Worm (Caenorhabditis elegans) whole organism, mixed stage, embryonic: Measurements from ENCODE around the gene srh-251.

ENCODE experiments used
- M03D4.4 ChIP-seq: sonication (generic microtip); optimal IDR thresholded peaks from 2 replicates; lab custom pipeline; 2017; ENCODE audit warnings: mild to moderate bottlenecking, missing genetic modification characterization, missing compliant biosample characterization
- blmp-1 ChIP-seq: fragments of 150-350 bp; optimal IDR thresholded peaks from 2 replicates; lab custom pipeline; 2014; ENCODE audit warnings: missing biosample characterization, missing genetic modification characterization
- ces-1 ChIP-seq: fragments of 150-350 bp; optimal IDR thresholded peaks from 2 replicates; lab custom pipeline; 2014; ENCODE audit warnings: missing biosample characterization, missing genetic modification reagents, missing genetic modification characterization
- cnd-1 ChIP-seq: fragments of 200-800 bp; sonication (Bioruptor generic); optimal IDR thresholded peaks from 2 replicates; lab custom pipeline; 2018; ENCODE audit warnings: mild to moderate bottlenecking, missing genetic modification characterization, missing compliant biosample characterization
- elt-1 ChIP-seq: sonication (generic microtip); optimal IDR thresholded peaks from 2 replicates; lab custom pipeline; 2017; ENCODE audit warnings: missing genetic modification characterization, mild to moderate bottlenecking, missing compliant biosample characterization, antibody characterized with exemption, moderate library complexity, borderline replicate concordance; ENCODE audit not compliant: insufficient read depth
- elt-3 ChIP-seq: fragments of 150-350 bp; optimal IDR thresholded peaks from 2 replicates; lab custom pipeline; 2014; ENCODE audit warnings: missing biosample characterization, missing genetic modification characterization
- flh-1 ChIP-seq: fragments of 200-800 bp; sonication (Bioruptor generic); optimal IDR thresholded peaks from 2 replicates; lab custom pipeline; 2018; ENCODE audit warnings: mild to moderate bottlenecking, missing genetic modification characterization, moderate library complexity, missing compliant biosample characterization
- ham-2 ChIP-seq: fragments of 200-800 bp; sonication (Bioruptor generic); optimal IDR thresholded peaks from 2 replicates; lab custom pipeline; 2018; ENCODE audit warnings: mild to moderate bottlenecking, missing genetic modification characterization, missing compliant biosample characterization
- hlh-1 ChIP-seq: fragments of 150-350 bp; optimal IDR thresholded peaks from 2 replicates; lab custom pipeline; 2014; ENCODE audit warnings: missing biosample characterization, missing genetic modification reagents, missing genetic modification characterization
- lin-13 ChIP-seq: fragments of 150-350 bp; optimal IDR thresholded peaks from 2 replicates; lab custom pipeline; 2014; ENCODE audit warnings: missing biosample characterization, missing genetic modification characterization
- lsy-2 ChIP-seq: fragments of 150-350 bp; optimal IDR thresholded peaks from 2 replicates; lab custom pipeline; 2014; ENCODE audit warnings: missing biosample characterization, missing genetic modification characterization
- mab-5 ChIP-seq: fragments of 150-350 bp; optimal IDR thresholded peaks from 2 replicates; lab custom pipeline; 2014; ENCODE audit warnings: missing biosample characterization, missing genetic modification characterization
- mep-1 ChIP-seq: fragments of 150-350 bp; optimal IDR thresholded peaks from 2 replicates; lab custom pipeline; 2017; ENCODE audit warnings: missing biosample characterization, missing genetic modification reagents, missing genetic modification characterization, inconsistent platforms
- mls-2 ChIP-seq: sonication (generic microtip); optimal IDR thresholded peaks from 2 replicates; lab custom pipeline; 2016; ENCODE audit warnings: mild to moderate bottlenecking, missing genetic modification characterization, moderate library complexity, missing compliant biosample characterization
- nhr-2 ChIP-seq: fragments of 150-350 bp; optimal IDR thresholded peaks from 2 replicates; lab custom pipeline; 2014; ENCODE audit warnings: missing biosample characterization, missing genetic modification characterization
- nhr-237 ChIP-seq: fragments of 150-350 bp; optimal IDR thresholded peaks from 2 replicates; lab custom pipeline; 2014; ENCODE audit warnings: missing biosample characterization, missing genetic modification characterization
- nhr-76 ChIP-seq: sonication (generic microtip); optimal IDR thresholded peaks from 2 replicates; lab custom pipeline; 2017; ENCODE audit warnings: missing biosample characterization, missing genetic modification characterization
- pha-4 ChIP-seq: fragments of 150-350 bp; optimal IDR thresholded peaks from 2 replicates; lab custom pipeline; 2018; ENCODE audit warnings: missing biosample characterization, missing genetic modification reagents, missing genetic modification characterization
- sem-2 ChIP-seq: fragments of 200-800 bp; sonication (Bioruptor generic); optimal IDR thresholded peaks from 2 replicates; lab custom pipeline; 2018; ENCODE audit warnings: mild to moderate bottlenecking, missing genetic modification characterization, missing compliant biosample characterization
- snpc-4 ChIP-seq: fragments of 150-350 bp; optimal IDR thresholded peaks from 2 replicates; lab custom pipeline; 2014; ENCODE audit warnings: missing biosample characterization, missing genetic modification characterization
- sptf-1 ChIP-seq: sonication (generic microtip); optimal IDR thresholded peaks from 2 replicates; lab custom pipeline; 2017; ENCODE audit warnings: mild to moderate bottlenecking, missing genetic modification characterization, moderate library complexity, missing compliant biosample characterization
- tbx-8 ChIP-seq: fragments of 200-800 bp; sonication (Bioruptor generic); optimal IDR thresholded peaks from 2 replicates; lab custom pipeline; 2018; ENCODE audit warnings: mild to moderate bottlenecking, missing genetic modification characterization, moderate library complexity, missing compliant biosample characterization
- unc-120 ChIP-seq: sonication (generic microtip); optimal IDR thresholded peaks from 2 replicates; lab custom pipeline; 2017; ENCODE audit warnings: missing genetic modification characterization, missing compliant biosample characterization; ENCODE audit not compliant: poor library complexity, severe bottlenecking
- unc-39 ChIP-seq: fragments of 150-350 bp; optimal IDR thresholded peaks from 2 replicates; lab custom pipeline; 2014; ENCODE audit warnings: missing biosample characterization, missing genetic modification characterization
- zip-8 ChIP-seq: fragments of 150-350 bp; optimal IDR thresholded peaks from 2 replicates; lab custom pipeline; 2014; ENCODE audit warnings: missing biosample characterization, missing genetic modification characterization
- ztf-11 ChIP-seq: fragments of 150-350 bp; optimal IDR thresholded peaks from 2 replicates; lab custom pipeline; 2014; ENCODE audit warnings: missing biosample characterization, missing genetic modification characterization

The srh-251 gene

DNA sequence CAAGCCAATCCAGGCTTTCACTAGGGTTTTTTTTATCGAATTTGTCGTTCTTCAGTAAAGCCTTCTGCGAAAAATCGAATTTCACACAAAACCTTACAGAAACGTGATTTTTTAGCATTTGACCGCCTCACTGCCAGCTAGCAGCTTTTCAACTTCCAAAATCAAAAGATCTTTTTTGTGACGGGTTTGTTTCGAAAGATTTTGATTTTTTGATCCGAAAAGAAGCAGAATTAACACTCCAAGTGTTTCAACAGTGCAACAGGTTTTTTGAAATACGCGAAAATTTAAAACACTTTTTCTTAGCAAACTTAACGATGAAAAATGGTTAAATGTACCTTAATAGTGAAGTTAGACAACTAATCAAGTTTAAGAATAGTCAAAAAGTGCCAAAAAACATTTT is 38.3 kb downstream of the srh-251 start, which contains the start of gene clec-229:
Gene clec-229, minus strand, starts transcription at position 101 of the 400 bp plus-strand sequence.
- TF ChIP-seq unc-39 (tag; lab: Kevin White, UChicago) (no peak), lsy-2 (tag; lab: Kevin White, UChicago) (no peak)

DNA sequence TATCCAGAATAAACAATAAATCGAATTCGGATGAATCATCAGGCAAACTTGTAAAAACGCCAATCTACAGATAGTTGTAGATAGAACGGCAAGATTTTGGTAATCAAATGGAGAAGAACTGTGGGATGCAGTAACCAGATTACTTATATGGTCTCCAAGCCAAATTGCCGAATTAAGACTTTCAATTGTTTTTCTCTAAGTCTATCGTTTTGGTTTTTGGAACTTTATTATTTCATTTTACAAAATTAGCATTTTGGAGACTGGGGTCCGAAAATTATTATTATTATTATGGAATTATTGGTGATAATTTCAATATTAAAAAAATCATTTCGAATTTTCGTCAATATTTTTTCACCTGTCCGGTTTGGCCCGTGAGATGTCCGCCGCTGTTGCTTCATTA is 40.4 kb downstream of the srh-251 start, which contains the start of gene clec-228:
Gene clec-228, minus strand, starts transcription at position 101 of the 400 bp plus-strand sequence.
- TF ChIP-seq ztf-11 (tag; lab: Kevin White, UChicago) (no peak), cnd-1 (tag; lab: Kevin White, UChicago) (no peak), elt-1 (tag; lab: Kevin White, UChicago) (no peak), hlh-1 (tag; lab: Kevin White, UChicago) (no peak), nhr-76 (tag; lab: Kevin White, UChicago) (no peak), ces-1 (GFP tag; lab: Kevin White, UChicago) (no peak), nhr-2 (tag; lab: Kevin White, UChicago) (no peak), tbx-8 (GFP tag; lab: Kevin White, UChicago) (no peak), mls-2 (no peak), flh-1 (GFP tag; lab: Kevin White, UChicago) (no peak), zip-8 (tag; lab: Kevin White, UChicago) (no peak), unc-39 (tag; lab: Kevin White, UChicago) (no peak), sptf-1 (tag; lab: Kevin White, UChicago) (no peak)

DNA sequence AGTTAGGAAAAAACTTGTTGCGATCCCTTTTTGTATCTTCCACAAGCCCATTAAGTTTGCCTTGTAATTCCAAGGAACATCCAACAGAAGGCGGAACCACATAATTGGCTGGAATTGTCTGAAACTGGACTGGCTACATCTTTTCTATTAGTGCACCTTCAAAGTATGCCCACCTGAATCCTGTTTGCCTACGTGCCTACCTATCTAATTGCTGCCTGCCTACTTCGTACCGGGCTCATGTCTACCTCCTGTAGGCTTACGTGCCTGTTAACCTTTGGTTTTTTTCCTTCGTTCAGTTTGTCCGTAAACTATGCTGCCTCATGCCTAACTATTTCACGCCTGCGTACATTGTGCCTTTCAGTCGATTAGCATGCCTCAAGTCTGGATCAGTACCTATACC is 42.3 kb downstream of the srh-251 start, which contains the start of gene wrt-7:
Gene wrt-7, minus strand, starts transcription at position 101 of the 400 bp plus-strand sequence.
- TF ChIP-seq mep-1 = no peak
- no peak for TF ChIP-seq unc-120
- TF ChIP-seq M03D4.4 (tag; lab: Kevin White, UChicago) = no peak
- no peak for TF ChIP-seq hlh-1 (tag; lab: Kevin White, UChicago)
- TF ChIP-seq nhr-2 (tag; lab: Kevin White, UChicago) = no peak
- no peak for TF ChIP-seq cnd-1 (tag; lab: Kevin White, UChicago)
- TF ChIP-seq snpc-4 = no peak
- TF ChIP-seq blmp-1 (tag; lab: Kevin White, UChicago) = no peak
- no peak for TF ChIP-seq lin-13 (tag; lab: Kevin White, UChicago)
- TF ChIP-seq flh-1 (GFP tag; lab: Kevin White, UChicago) = no peak
- no peak for TF ChIP-seq sem-2 (GFP tag; lab: Kevin White, UChicago)
- TF ChIP-seq nhr-237 (tag; lab: Kevin White, UChicago) = no peak
- no peak for TF ChIP-seq ham-2 (GFP tag; lab: Kevin White, UChicago)
- no peak for TF ChIP-seq elt-3
- TF ChIP-seq elt-1 (tag; lab: Kevin White, UChicago) = no peak
- no peak for TF ChIP-seq unc-39 (tag; lab: Kevin White, UChicago)
- no peak for TF ChIP-seq mab-5 (tag; lab: Kevin White, UChicago)

DNA sequence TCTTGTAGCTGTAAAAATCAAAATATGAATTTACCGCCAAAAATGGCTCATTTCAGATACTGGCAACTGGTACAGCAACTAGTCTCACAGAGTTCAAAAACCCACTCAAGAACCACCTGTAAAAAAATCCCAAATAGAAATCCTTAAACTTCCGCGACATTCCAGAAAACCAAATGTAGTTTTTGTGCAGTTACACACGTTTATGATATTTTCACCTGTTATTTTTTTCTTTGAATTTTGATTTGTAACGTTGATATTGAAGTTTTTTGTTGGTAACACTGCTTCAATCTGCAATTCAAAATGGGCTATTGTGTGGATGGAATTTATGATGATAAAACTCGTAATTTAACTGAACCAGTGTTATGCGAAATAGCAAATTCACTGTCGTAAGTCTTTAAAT is 46.9 kb downstream of the srh-251 start, which contains the start of gene srw-113:
Gene srw-113, plus strand, starts transcription at position 301 of the 400 bp plus-strand sequence.
- TF ChIP-seq unc-120 = no peak
- no peak for TF ChIP-seq mep-1
- no peak for TF ChIP-seq unc-39 (tag; lab: Kevin White, UChicago)
- no peak for TF ChIP-seq zip-8 (tag; lab: Kevin White, UChicago)
- no peak for TF ChIP-seq blmp-1 (tag; lab: Kevin White, UChicago)
- TF ChIP-seq lin-13 (tag; lab: Kevin White, UChicago) = no peak
- TF ChIP-seq elt-1 (tag; lab: Kevin White, UChicago) = no peak
- TF ChIP-seq ces-1 (GFP tag; lab: Kevin White, UChicago) = no peak
- no peak for TF ChIP-seq pha-4
- TF ChIP-seq ham-2 (GFP tag; lab: Kevin White, UChicago) = no peak

DNA sequence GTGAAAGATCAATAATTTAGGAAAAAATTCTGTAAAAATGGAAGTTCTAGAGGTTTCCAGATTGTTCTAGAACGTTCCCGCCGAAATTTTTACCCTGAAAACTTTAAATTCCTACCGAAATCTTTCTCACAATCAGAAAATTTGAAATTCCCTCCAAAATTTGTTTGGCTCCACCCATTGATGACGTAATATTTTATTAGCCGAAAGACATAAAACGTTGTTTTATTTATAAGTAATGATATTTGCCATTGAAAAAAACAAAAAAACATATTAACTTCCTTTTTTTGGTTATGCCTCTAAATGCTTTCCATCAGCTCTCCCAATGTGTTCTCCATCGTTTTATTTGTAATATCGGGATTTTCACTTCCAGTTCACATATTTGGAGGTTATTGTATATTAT is 49.4 kb downstream of the srh-251 start, which contains the start of gene srh-295:
Gene srh-295, plus strand, starts transcription at position 301 of the 400 bp plus-strand sequence.
- peak; percentile 70 for TF ChIP-seq zip-8 (tag; lab: Kevin White, UChicago)
- TF ChIP-seq nhr-76 (tag; lab: Kevin White, UChicago) = no peak
- TF ChIP-seq elt-3 = no peak
